Worm (Caenorhabditis elegans) whole organism, L4 larva: ENCODE results near the gene W05B10.4.

ENCODE experiments used
- dmd-6 ChIP-seq: fragments of 200-800 bp; sonication (Bioruptor generic); IDR thresholded peaks from 2 replicates; pipeline ENCODE4 v1.3.6; 2022; ENCODE audit warnings: missing genetic modification reagents, missing genetic modification characterization, missing compliant biosample characterization
- fos-1 ChIP-seq: fragments of 150-350 bp; optimal IDR thresholded peaks from 2 replicates; lab custom pipeline; 2014; ENCODE audit warnings: missing biosample characterization, missing genetic modification characterization
- lir-3 ChIP-seq: sonication (generic microtip); optimal IDR thresholded peaks from 2 replicates; lab custom pipeline; 2016; ENCODE audit warnings: mild to moderate bottlenecking, missing genetic modification characterization, missing compliant biosample characterization
- mep-1 ChIP-seq: fragments of 150-350 bp; sonication (generic microtip); optimal IDR thresholded peaks from 3 replicates; lab custom pipeline; 2014; ENCODE audit warnings: missing biosample characterization, missing genetic modification characterization

ce11 chrV:12629743-12630142, 38.3 kb upstream of the W05B10.4 start, which contains the start of gene F56H9.6:
- TF ChIP-seq fos-1 (tag; lab: Kevin White, UChicago) (no peak), dmd-6 (no peak), mep-1 (tag; lab: Kevin White, UChicago) (no peak), lir-3 (tag; lab: Kevin White, UChicago) (no peak)
